Fruit fly (Drosophila melanogaster) whole organism, embryonic: Measurements from ENCODE around the gene CG7054.

Experiments used
- Adf1 ChIP-seq: fragments of 200-800 bp; sonication (Bioruptor generic); IDR thresholded peaks from 2 replicates; pipeline ENCODE4 v1.3.6; 2022; ENCODE audit warnings: missing biosample characterization, missing genetic modification characterization
- Blimp-1 ChIP-seq: fragments of 200-800 bp; sonication (Bioruptor generic); optimal IDR thresholded peaks from 3 replicates; lab custom pipeline; 2018; ENCODE audit warnings: missing biosample characterization, missing genetic modification characterization, mild to moderate bottlenecking, moderate library complexity, missing genetic modification reagents
- CG10431 ChIP-seq: fragments of 200-800 bp; sonication (Bioruptor generic); optimal IDR thresholded peaks from 3 replicates; lab custom pipeline; 2018; ENCODE audit warnings: missing biosample characterization, mild to moderate bottlenecking, missing genetic modification characterization
- CG11560 ChIP-seq: fragments of 200-800 bp; sonication (Bioruptor generic); IDR thresholded peaks from 3 replicates; pipeline ENCODE4 v1.3.6; 2022; ENCODE audit warnings: missing biosample characterization, missing genetic modification characterization
- CG12744 ChIP-seq: fragments of 200-800 bp; sonication (Bioruptor generic); optimal IDR thresholded peaks from 2 replicates; lab custom pipeline; 2016; ENCODE audit warnings: missing biosample characterization, missing genetic modification characterization
- CG15073 ChIP-seq: fragments of 200-800 bp; sonication (Bioruptor generic); optimal IDR thresholded peaks from 2 replicates; lab custom pipeline; 2016; ENCODE audit warnings: missing biosample characterization, missing genetic modification characterization
- CG16863 ChIP-seq: fragments of 200-800 bp; sonication (Bioruptor generic); optimal IDR thresholded peaks from 3 replicates; lab custom pipeline; 2016; ENCODE audit warnings: missing biosample characterization, missing genetic modification characterization
- CG17829 ChIP-seq: fragments of 200-800 bp; optimal IDR thresholded peaks from 2 replicates; lab custom pipeline; 2019; ENCODE audit warnings: missing biosample characterization, mild to moderate bottlenecking, missing genetic modification characterization, moderate library complexity
- CG31441 ChIP-seq: fragments of 200-800 bp; sonication (Bioruptor generic); IDR thresholded peaks from 2 replicates; pipeline ENCODE4 v1.3.6; 2022; ENCODE audit warnings: missing biosample characterization, missing genetic modification characterization
- CG34224 ChIP-seq: fragments of 200-800 bp; sonication (Bioruptor generic); IDR thresholded peaks from 3 replicates; pipeline ENCODE4 v1.3.6; 2022; ENCODE audit warnings: missing biosample characterization, missing genetic modification characterization; ENCODE audit not compliant: partially characterized antibody
- CG6254 ChIP-seq: fragments of 200-800 bp; sonication (Bioruptor generic); optimal IDR thresholded peaks from 3 replicates; lab custom pipeline; 2017; ENCODE audit warnings: mild to moderate bottlenecking, missing biosample characterization, missing genetic modification reagents, missing genetic modification characterization
- CG6272 ChIP-seq: fragments of 200-800 bp; sonication (Bioruptor generic); IDR thresholded peaks from 2 replicates; pipeline ENCODE4 v1.3.6; 2022; ENCODE audit warnings: missing biosample characterization, missing genetic modification characterization
- CG6854 ChIP-seq: fragments of 200-800 bp; sonication (Bioruptor generic); optimal IDR thresholded peaks from 3 replicates; lab custom pipeline; 2017; ENCODE audit warnings: missing biosample characterization, mild to moderate bottlenecking, missing genetic modification characterization
- CG7372 ChIP-seq: fragments of 200-800 bp; sonication (Bioruptor generic); IDR thresholded peaks from 2 replicates; pipeline ENCODE4 v1.3.6; 2022; ENCODE audit warnings: missing biosample characterization, missing genetic modification characterization
- CG7928 ChIP-seq: fragments of 200-800 bp; sonication (Bioruptor generic); optimal IDR thresholded peaks from 2 replicates; lab custom pipeline; 2017; ENCODE audit warnings: missing biosample characterization, mild to moderate bottlenecking, missing genetic modification characterization
- CG8359 ChIP-seq: fragments of 200-800 bp; sonication (Bioruptor generic); optimal IDR thresholded peaks from 2 replicates; lab custom pipeline; 2017; ENCODE audit warnings: missing biosample characterization, mild to moderate bottlenecking, missing genetic modification characterization, borderline replicate concordance
- CG9797 ChIP-seq: fragments of 200-800 bp; sonication (Bioruptor generic); optimal IDR thresholded peaks from 3 replicates; lab custom pipeline; 2018; ENCODE audit warnings: missing biosample characterization, mild to moderate bottlenecking, missing genetic modification characterization
- CG9817 ChIP-seq: fragments of 200-800 bp; sonication (Bioruptor generic); optimal IDR thresholded peaks from 2 replicates; lab custom pipeline; 2018; ENCODE audit warnings: missing biosample characterization, mild to moderate bottlenecking, missing genetic modification characterization, moderate library complexity
- Dll ChIP-seq: fragments of 200-800 bp; sonication (Bioruptor generic); IDR thresholded peaks from 4 replicates; pipeline ENCODE4 v1.3.6; 2022; ENCODE audit warnings: missing biosample characterization, missing genetic modification characterization; ENCODE audit not compliant: partially characterized antibody
- Lim3 ChIP-seq: fragments of 200-800 bp; sonication (Bioruptor generic); IDR thresholded peaks from 2 replicates; pipeline ENCODE4 v1.3.6; 2022; ENCODE audit warnings: missing biosample characterization, missing genetic modification characterization
- MESR4 ChIP-seq: fragments of 200-800 bp; sonication (Bioruptor generic); optimal IDR thresholded peaks from 2 replicates; lab custom pipeline; 2018; ENCODE audit warnings: missing biosample characterization, mild to moderate bottlenecking, missing genetic modification characterization, moderate library complexity
- Mrtf ChIP-seq: fragments of 200-800 bp; sonication (Bioruptor generic); IDR thresholded peaks from 3 replicates; pipeline ENCODE4 v1.3.6; 2022; ENCODE audit warnings: missing biosample characterization, missing genetic modification characterization
- Myb ChIP-seq: fragments of 200-800 bp; sonication (Bioruptor generic); optimal IDR thresholded peaks from 2 replicates; lab custom pipeline; 2016; ENCODE audit warnings: missing biosample characterization, missing genetic modification characterization
- NC2β ChIP-seq: fragments of 200-800 bp; sonication (Bioruptor generic); optimal IDR thresholded peaks from 2 replicates; lab custom pipeline; 2016; ENCODE audit warnings: missing biosample characterization, missing genetic modification characterization
- NfI ChIP-seq: fragments of 200-800 bp; sonication (Bioruptor generic); optimal IDR thresholded peaks from 3 replicates; lab custom pipeline; 2018; ENCODE audit warnings: missing biosample characterization, mild to moderate bottlenecking, missing genetic modification characterization, moderate library complexity
- Opbp ChIP-seq: fragments of 200-800 bp; sonication (Bioruptor generic); IDR thresholded peaks from 3 replicates; pipeline ENCODE4 v1.3.6; 2022; ENCODE audit warnings: missing biosample characterization, missing genetic modification characterization; ENCODE audit not compliant: partially characterized antibody
- Spps ChIP-seq: fragments of 200-800 bp; sonication (Bioruptor generic); optimal IDR thresholded peaks from 2 replicates; lab custom pipeline; 2018; ENCODE audit warnings: missing biosample characterization, mild to moderate bottlenecking, missing genetic modification characterization
- amos ChIP-seq: fragments of 200-800 bp; sonication (Bioruptor generic); IDR thresholded peaks from 2 replicates; pipeline ENCODE4 v1.3.6; 2022; ENCODE audit warnings: missing biosample characterization, missing genetic modification characterization; ENCODE audit not compliant: partially characterized antibody
- btn ChIP-seq: fragments of 200-800 bp; sonication (Bioruptor generic); optimal IDR thresholded peaks from 2 replicates; lab custom pipeline; 2016; ENCODE audit warnings: missing biosample characterization, missing genetic modification characterization
- crc ChIP-seq: fragments of 200-800 bp; sonication (Bioruptor generic); optimal IDR thresholded peaks from 2 replicates; lab custom pipeline; 2016; ENCODE audit warnings: missing biosample characterization, missing genetic modification characterization
- dm ChIP-seq: fragments of 200-800 bp; sonication (Bioruptor generic); optimal IDR thresholded peaks from 3 replicates; lab custom pipeline; 2016; ENCODE audit warnings: missing biosample characterization, missing genetic modification characterization
- dmrt99B ChIP-seq: fragments of 200-800 bp; sonication (Bioruptor generic); optimal IDR thresholded peaks from 2 replicates; lab custom pipeline; 2018; ENCODE audit warnings: missing biosample characterization, mild to moderate bottlenecking, missing genetic modification characterization, moderate library complexity
- dysf ChIP-seq: fragments of 200-800 bp; sonication (Bioruptor generic); IDR thresholded peaks from 3 replicates; pipeline ENCODE4 v1.3.6; 2022; ENCODE audit warnings: missing biosample characterization, missing genetic modification characterization
- fu2 ChIP-seq: fragments of 200-800 bp; sonication (Bioruptor generic); optimal IDR thresholded peaks from 2 replicates; lab custom pipeline; 2016; ENCODE audit warnings: missing biosample characterization, missing genetic modification characterization
- grau ChIP-seq: fragments of 200-800 bp; optimal IDR thresholded peaks from 3 replicates; lab custom pipeline; 2019; ENCODE audit warnings: missing biosample characterization, mild to moderate bottlenecking, missing genetic modification characterization, moderate library complexity
- insv ChIP-seq, 2 experiments: fragments of 200-800 bp; sonication (Bioruptor generic); optimal IDR thresholded peaks; 3 replicates each; lab custom pipeline; 2016 to 2018; ENCODE audit warnings: missing biosample characterization in 2 of 2, missing genetic modification characterization in 2 of 2
- lbe ChIP-seq: fragments of 200-800 bp; sonication (Bioruptor generic); optimal IDR thresholded peaks from 2 replicates; lab custom pipeline; 2016; ENCODE audit warnings: missing biosample characterization, mild to moderate bottlenecking, missing genetic modification characterization
- luna ChIP-seq: fragments of 200-800 bp; sonication (Bioruptor generic); optimal IDR thresholded peaks from 2 replicates; lab custom pipeline; 2016; ENCODE audit warnings: missing biosample characterization, missing genetic modification characterization
- oc ChIP-seq: fragments of 200-800 bp; sonication (Bioruptor generic); optimal IDR thresholded peaks from 2 replicates; lab custom pipeline; 2018; ENCODE audit warnings: missing biosample characterization, mild to moderate bottlenecking, missing genetic modification characterization, moderate library complexity
- pan ChIP-seq, 4 experiments: fragments of >200 bp in 3 of 4; fragments of 200-800 bp in 1 of 4; sonication (Bioruptor generic) in 1 of 4; optimal IDR thresholded peaks in 3 of 4; IDR thresholded peaks in 1 of 4; 2 replicates each; pipeline versions ENCODE4 v1.3.6 to Lab custom; 2017 to 2022; ENCODE audit warnings: missing biosample characterization in 2 of 4, missing genetic modification characterization in 2 of 4, mixed read lengths in 1 of 4
- pros ChIP-seq: fragments of 200-800 bp; sonication (Bioruptor generic); optimal IDR thresholded peaks from 3 replicates; lab custom pipeline; 2019; ENCODE audit warnings: missing biosample characterization, mild to moderate bottlenecking, missing genetic modification characterization, moderate library complexity
- row ChIP-seq: fragments of 200-800 bp; sonication (Bioruptor generic); IDR thresholded peaks from 3 replicates; pipeline ENCODE4 v1.3.6; 2022; ENCODE audit warnings: missing biosample characterization, missing genetic modification characterization
- schlank ChIP-seq: fragments of 200-800 bp; sonication (Bioruptor generic); optimal IDR thresholded peaks from 2 replicates; lab custom pipeline; 2018; ENCODE audit warnings: missing biosample characterization, mild to moderate bottlenecking, missing genetic modification characterization
- sens ChIP-seq: fragments of 200-800 bp; sonication (Bioruptor generic); peaks from one replicate; lab custom pipeline; 2016; ENCODE audit warnings: missing biosample characterization, missing genetic modification characterization
- slbo ChIP-seq: fragments of 200-800 bp; sonication (Bioruptor generic); IDR thresholded peaks from 2 replicates; pipeline ENCODE4 v1.3.6; 2022; ENCODE audit warnings: missing biosample characterization, missing genetic modification characterization
- tio ChIP-seq: fragments of 200-800 bp; sonication (Bioruptor generic); optimal IDR thresholded peaks from 2 replicates; lab custom pipeline; 2017; ENCODE audit warnings: missing biosample characterization, missing genetic modification characterization, inconsistent platforms
- vnd ChIP-seq: fragments of 200-800 bp; sonication (Bioruptor generic); IDR thresholded peaks from 3 replicates; pipeline ENCODE4 v1.3.6; 2022; ENCODE audit warnings: missing biosample characterization, missing genetic modification characterization; ENCODE audit not compliant: partially characterized antibody
- z ChIP-seq: fragments of 200-800 bp; sonication (Bioruptor generic); IDR thresholded peaks from 3 replicates; pipeline ENCODE4 v1.3.6; 2022; ENCODE audit warnings: missing biosample characterization, missing genetic modification characterization
- zen2 ChIP-seq: fragments of 200-800 bp; sonication (Bioruptor generic); IDR thresholded peaks from 3 replicates; pipeline ENCODE4 v1.3.6; 2022; ENCODE audit warnings: missing biosample characterization, missing genetic modification characterization; ENCODE audit not compliant: partially characterized antibody

The CG7054 gene

DNA sequence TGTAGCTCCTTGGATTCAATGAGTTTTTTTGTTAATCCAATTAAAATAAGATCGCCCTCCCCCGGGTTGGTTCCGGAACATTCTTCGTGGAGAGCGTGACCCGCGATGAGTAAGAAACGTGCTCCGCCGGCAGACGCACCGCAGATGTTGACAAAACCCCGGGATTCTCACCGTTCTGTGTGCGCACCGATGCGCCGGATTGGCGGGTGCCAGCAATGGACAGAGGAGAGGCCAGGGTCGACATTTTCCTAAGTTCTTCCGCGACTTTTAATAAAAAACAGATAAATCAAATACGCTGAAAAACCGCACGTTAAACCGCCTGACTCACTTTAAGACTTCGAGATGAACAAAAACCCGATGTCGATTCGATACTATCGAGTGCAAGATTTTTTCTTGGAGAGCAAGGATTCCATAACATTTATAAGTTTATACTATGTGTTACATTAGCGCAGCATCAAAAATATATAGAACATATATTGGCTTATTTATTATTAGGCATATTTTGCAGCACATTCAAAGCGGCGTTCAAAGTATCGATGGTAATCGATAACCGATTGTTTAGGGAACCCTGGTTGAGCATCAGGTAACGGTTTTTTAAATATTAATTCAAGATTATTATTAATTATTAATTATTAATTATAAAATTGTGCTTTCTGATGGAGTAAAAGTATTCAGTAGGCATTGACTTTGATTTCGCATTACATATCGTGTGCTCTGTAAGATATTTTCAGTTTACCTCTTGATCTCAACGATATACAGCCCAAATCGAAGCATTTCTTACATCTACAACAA, 26.5 kb downstream of the CG7054 start, which contains the start of the genes CCT1 and tHMG1 (continued):
- TF ChIP-seq Blimp-1 (GFP tag; lab: Kevin White, UChicago) (no peak), Opbp (GFP tag; lab: Robert Waterston, UW) (peak; percentile 85), CG10431 (GFP tag; lab: Kevin White, UChicago) (no peak), CG6254 (GFP tag; lab: Kevin White, UChicago) (no peak), schlank (tag; lab: Kevin White, UChicago) (no peak), CG16863 (no peak), CG31441 (no peak), pros (GFP tag; lab: Kevin White, UChicago) (no peak), luna (no peak), dm (peak; percentile 76), Adf1 (GFP tag; lab: Robert Waterston, UW) (no peak), zen2 (GFP tag; lab: Robert Waterston, UW) (peak; percentile 95), MESR4 (GFP tag; lab: Kevin White, UChicago) (peak; percentile 76), CG9797 (peak; percentile 23), pan (optimal IDR thresholded peaks at IDR 0.05; lab: Kevin White, UChicago) (no peak), pan (GFP tag; optimal IDR thresholded peaks at IDR 0.05 in 1 of 2, IDR thresholded peaks at IDR 0.05 in 1 of 2) (no peak), CG34224 (GFP tag; lab: Robert Waterston, UW) (peak; percentile 97), row (GFP tag; lab: Robert Waterston, UW) (peak; percentile 53; the same call in 2 of the 3 replicates), dysf (GFP tag; lab: Robert Waterston, UW) (no peak)

- TF ChIP-seq slbo (GFP tag; lab: Robert Waterston, UW) (no peak), crc (no peak), grau (no peak), CG11560 (no peak), amos (GFP tag; lab: Robert Waterston, UW) (peak; percentile 27; the same call in 1 of the 2 replicates), tio (GFP tag; lab: Kevin White, UChicago) (no peak), z (GFP tag; lab: Robert Waterston, UW) (no peak), CG9817 (no peak), btn (GFP tag; lab: Kevin White, UChicago) (no peak), Myb (GFP tag; lab: Kevin White, UChicago) (peak; percentile 92), CG8359 (GFP tag; lab: Kevin White, UChicago) (no peak), sens (GFP tag; lab: Kevin White, UChicago) (peak; percentile 41), Spps (no peak), Mrtf (GFP tag; lab: Robert Waterston, UW) (no peak), CG6854 (GFP tag; lab: Kevin White, UChicago) (no peak), fu2 (GFP tag; lab: Kevin White, UChicago) (no peak), CG7928 (peak; percentile 83), CG15073 (GFP tag; lab: Kevin White, UChicago) (no peak), Lim3 (no peak), CG7372 (GFP tag; lab: Robert Waterston, UW) (no peak), dmrt99B (tag; lab: Kevin White, UChicago) (no peak), NfI (GFP tag; lab: Kevin White, UChicago) (no peak), Dll (peak; percentile 18; the same call in 1 of the 4 replicates), NC2β (GFP tag; lab: Kevin White, UChicago) (no peak), CG17829 (tag; lab: Kevin White, UChicago) (no peak), CG6272 (GFP tag; lab: Robert Waterston, UW) (no peak), CG12744 (no peak), vnd (GFP tag; lab: Robert Waterston, UW) (no peak), insv (GFP tag; optimal IDR thresholded peaks at IDR 0.05; lab: Kevin White, UChicago) (no peak), lbe (GFP tag; lab: Kevin White, UChicago) (no peak), oc (no peak)
Observed at dm6 chr3R:22492767-22493166, 28.0 kb downstream of the CG7054 start, which contains the start of gene tHMG2. Gene tHMG2, plus strand, starts transcription at chr3R:22492953.
